Worm (Caenorhabditis elegans): ENCODE results near the gene K11H12.1.

K11H12.1 gene

ce11 chrIV:657046-657445 lies 3.8 kb upstream of the K11H12.1 start:
- TF ChIP-seq unc-62 (GFP tag; optimal IDR thresholded peaks at IDR 0.05), result no peak

- TF ChIP-seq unc-62 (GFP tag; optimal IDR thresholded peaks at IDR 0.05), result peak; percentile 54
Observed at ce11 chrIV:654526-655440, 1.6 kb upstream of the K11H12.1 start, which contains the start of the genes rpl-15 and K11H12.8. rpl-15 (minus strand) TSS chrIV:654576. K11H12.8 (plus strand) TSS chrIV:655390.

ce11 chrIV:649365-649764 lies 3.9 kb downstream of the K11H12.1 start, which contains the start of gene K11H12.9:
K11H12.9 (plus strand) TSS chrIV:649665.
- TF ChIP-seq unc-62 (GFP tag; optimal IDR thresholded peaks at IDR 0.05), result no peak

ce11 chrIV:648362-648761 lies 4.9 kb downstream of the K11H12.1 start:
- no peak for TF ChIP-seq unc-62 (GFP tag; optimal IDR thresholded peaks at IDR 0.05)

- TF ChIP-seq unc-62 (GFP tag; optimal IDR thresholded peaks at IDR 0.05), result no peak
Observed at ce11 chrIV:643481-643880, 9.7 kb downstream of the K11H12.1 start.

ce11 chrIV:639167-639566 lies 14.1 kb downstream of the K11H12.1 start:
- no peak for TF ChIP-seq unc-62 (GFP tag; optimal IDR thresholded peaks at IDR 0.05)

ce11 chrIV:633565-633964 lies 19.7 kb downstream of the K11H12.1 start:
- no peak for TF ChIP-seq unc-62 (GFP tag; optimal IDR thresholded peaks at IDR 0.05)

- TF ChIP-seq unc-62 (GFP tag; optimal IDR thresholded peaks at IDR 0.05), result no peak
Observed at ce11 chrIV:631869-632268, 21.4 kb downstream of the K11H12.1 start.

- no peak for TF ChIP-seq unc-62 (GFP tag; optimal IDR thresholded peaks at IDR 0.05)
Observed at ce11 chrIV:630598-630997, 22.6 kb downstream of the K11H12.1 start.

- no peak for TF ChIP-seq unc-62 (GFP tag; optimal IDR thresholded peaks at IDR 0.05)
Observed at ce11 chrIV:627237-627636, 26.0 kb downstream of the K11H12.1 start, which contains the start of gene nhr-76. nhr-76 (plus strand) TSS chrIV:627537.

ce11 chrIV:625947-626548 lies 27.2 kb downstream of the K11H12.1 start:
- TF ChIP-seq unc-62 (GFP tag; optimal IDR thresholded peaks at IDR 0.05), result no peak

- TF ChIP-seq unc-62 (GFP tag; optimal IDR thresholded peaks at IDR 0.05), result no peak
Observed at ce11 chrIV:623876-624275, 29.3 kb downstream of the K11H12.1 start.

ce11 chrIV:622989-623388 lies 30.2 kb downstream of the K11H12.1 start:
- no peak for TF ChIP-seq unc-62 (GFP tag; optimal IDR thresholded peaks at IDR 0.05)

- no peak for TF ChIP-seq unc-62 (GFP tag; optimal IDR thresholded peaks at IDR 0.05)
Observed at ce11 chrIV:620324-620723, 32.9 kb downstream of the K11H12.1 start.

ce11 chrIV:619766-620165 lies 33.5 kb downstream of the K11H12.1 start:
- no peak for TF ChIP-seq unc-62 (GFP tag; optimal IDR thresholded peaks at IDR 0.05)

ce11 chrIV:615244-615643 lies 38.0 kb downstream of the K11H12.1 start, which contains the start of gene C18H7.1:
C18H7.1 (plus strand) TSS chrIV:615544.
- no peak for TF ChIP-seq unc-62 (GFP tag; optimal IDR thresholded peaks at IDR 0.05)

ce11 chrIV:613155-613554 lies 40.1 kb downstream of the K11H12.1 start:
- no peak for TF ChIP-seq unc-62 (GFP tag; optimal IDR thresholded peaks at IDR 0.05)

All from whole organism, dauer.